Worm (Caenorhabditis elegans): ENCODE results near the gene str-255.

str-255 gene

DNA sequence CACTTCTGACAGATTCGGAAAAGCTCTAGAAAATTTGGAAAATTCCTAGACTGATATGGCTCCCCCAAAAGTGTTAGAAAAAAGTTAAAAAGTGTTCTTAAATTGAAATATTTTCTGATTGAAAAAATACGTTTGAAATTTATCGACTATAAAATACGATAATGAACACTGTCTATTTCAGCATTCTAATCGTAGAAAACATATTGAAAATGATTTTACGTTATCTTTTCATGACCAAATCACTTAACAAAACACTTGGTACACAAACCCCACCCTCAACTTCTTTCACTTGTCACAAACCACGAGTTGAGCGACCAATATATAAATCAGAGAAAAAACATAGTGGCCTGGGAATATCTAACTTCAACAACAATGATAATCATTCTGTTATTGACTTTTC is 15.6 kb upstream of the str-255 start, which contains the start of gene cyp-33C1:
cyp-33C1 (plus strand) TSS at position 301 of the 400 bp plus-strand sequence.
- TF ChIP-seq pros-1 (tag; optimal IDR thresholded peaks at IDR 0.05) (no peak), T23F11.4 (GFP tag; optimal IDR thresholded peaks at IDR 0.05) (no peak), tbx-7 (tag; optimal IDR thresholded peaks at IDR 0.05) (no peak), K02D7.2 (tag; optimal IDR thresholded peaks at IDR 0.05) (no peak), Y22D7AL.16 (tag; optimal IDR thresholded peaks at IDR 0.05) (no peak), pha-2 (tag; optimal IDR thresholded peaks at IDR 0.05) (no peak), mec-3 (tag; optimal IDR thresholded peaks at IDR 0.05; ENCODE audit: borderline replicate concordance) (no peak), ama-1 (optimal IDR thresholded peaks at IDR 0.05) (no peak), hlh-15 (tag; optimal IDR thresholded peaks at IDR 0.05) (no peak), unc-55 (GFP tag; optimal IDR thresholded peaks at IDR 0.05) (no peak), odd-2 (tag; optimal IDR thresholded peaks at IDR 0.05) (no peak)

DNA sequence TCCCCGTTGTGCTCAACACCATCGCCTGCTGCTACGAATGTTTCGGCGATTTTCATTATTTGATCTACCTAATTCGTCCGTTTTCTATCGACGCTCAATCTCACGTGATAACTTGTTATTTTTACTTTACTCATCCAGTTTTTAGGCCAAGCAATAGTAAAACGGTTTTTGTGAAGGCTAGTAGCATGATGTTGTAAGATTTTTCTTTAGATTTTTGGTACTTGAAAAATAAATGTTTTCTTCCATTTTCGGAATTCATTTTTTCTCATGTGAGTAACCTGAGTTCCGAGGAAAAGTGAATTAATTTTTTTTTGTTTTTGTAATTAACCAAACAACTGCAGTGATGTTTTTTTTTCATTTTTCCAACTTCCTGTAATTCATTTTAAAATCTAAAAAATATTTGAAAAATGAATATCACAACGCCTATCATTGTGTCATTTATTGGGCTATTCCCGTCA is 13.7 kb upstream of the str-255 start, which contains the start of gene srbc-17:
srbc-17 (plus strand) TSS at position 408 of the 458 bp plus-strand sequence.
- TF ChIP-seq T23F11.4 (GFP tag; optimal IDR thresholded peaks at IDR 0.05): no peak
- no peak for TF ChIP-seq pros-1 (tag; optimal IDR thresholded peaks at IDR 0.05)
- TF ChIP-seq mec-3 (tag; optimal IDR thresholded peaks at IDR 0.05; ENCODE audit: borderline replicate concordance): no peak
- TF ChIP-seq ahr-1 (tag; optimal IDR thresholded peaks at IDR 0.05): no peak
- TF ChIP-seq npax-4 (tag; optimal IDR thresholded peaks at IDR 0.05): no peak
- TF ChIP-seq ama-1 (optimal IDR thresholded peaks at IDR 0.05): no peak
- no peak for TF ChIP-seq K02D7.2 (tag; optimal IDR thresholded peaks at IDR 0.05)
- no peak for TF ChIP-seq sox-2 (GFP tag; IDR thresholded peaks at IDR 0.05)
- TF ChIP-seq ceh-2 (tag; optimal IDR thresholded peaks at IDR 0.05): no peak

DNA sequence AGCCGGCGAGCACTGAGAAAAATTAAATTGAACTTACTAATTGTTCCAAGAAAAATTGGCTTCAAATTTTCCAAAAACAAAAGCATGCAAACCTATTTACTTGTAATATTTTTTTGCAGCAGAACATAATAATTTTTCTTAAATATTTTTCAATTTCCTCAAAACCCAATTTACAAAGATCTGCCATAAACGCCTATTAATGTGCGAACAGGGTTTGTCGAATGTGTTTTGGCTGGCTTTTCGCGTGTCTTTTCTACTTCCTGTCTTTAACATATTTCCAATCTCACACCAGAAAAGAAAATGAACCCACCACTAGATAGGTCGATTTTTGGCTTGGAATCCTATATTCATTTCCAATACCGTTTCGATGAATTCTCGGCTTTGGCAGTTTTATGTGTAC is 11.6 kb upstream of the str-255 start, which contains the start of gene C45H4.18:
C45H4.18 (plus strand) TSS at position 301 of the 400 bp plus-strand sequence.
- TF ChIP-seq ceh-2 (tag; optimal IDR thresholded peaks at IDR 0.05) (no peak), nfya-1 (tag; optimal IDR thresholded peaks at IDR 0.05) (no peak), ceh-30 (tag; optimal IDR thresholded peaks at IDR 0.05) (no peak)

DNA sequence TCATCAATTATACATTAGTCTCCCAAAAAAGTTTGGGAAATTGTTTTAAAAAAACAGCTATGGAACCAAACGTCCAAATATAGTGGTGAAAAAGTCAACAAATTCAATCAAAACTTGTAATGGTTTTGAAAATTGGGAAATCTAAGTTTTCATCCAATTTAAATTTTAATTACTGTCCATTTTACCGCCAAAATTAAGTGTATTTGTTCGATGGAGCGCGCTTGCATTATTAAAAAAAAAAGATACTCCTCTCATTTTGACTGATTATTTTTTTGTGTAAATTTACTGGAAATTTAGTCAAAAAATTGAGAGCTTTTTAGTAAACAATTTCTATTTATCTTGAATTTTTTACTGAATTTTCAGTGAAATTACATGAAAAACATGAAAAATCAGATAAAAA is 10.8 kb upstream of the str-255 start:
- TF ChIP-seq sdc-2 (tag; optimal IDR thresholded peaks at IDR 0.05): no peak
- no peak for TF ChIP-seq ceh-9 (tag; optimal IDR thresholded peaks at IDR 0.05)
- no peak for TF ChIP-seq ceh-31 (tag; optimal IDR thresholded peaks at IDR 0.05)

DNA sequence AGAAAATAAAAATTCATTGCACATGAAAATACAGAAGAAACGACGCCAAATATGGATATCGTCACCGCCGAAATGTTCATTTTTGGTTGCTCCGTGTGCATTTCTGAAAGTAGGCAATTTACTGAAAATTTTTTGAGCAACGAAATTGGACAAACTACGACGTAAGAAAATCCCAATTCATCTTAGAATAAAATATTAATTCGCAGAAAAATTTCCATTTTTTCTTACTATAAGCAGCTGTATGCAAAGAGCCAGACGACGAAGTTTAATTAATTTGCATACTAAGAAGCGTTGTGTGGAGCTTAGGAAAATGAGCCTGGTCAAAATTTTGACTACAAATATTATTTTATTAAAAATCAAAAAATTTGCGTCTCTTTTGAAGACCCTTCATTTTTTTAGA is 3.0 kb upstream of the str-255 start, which contains the start of gene srbc-19:
srbc-19 (minus strand) TSS at position 101 of the 400 bp plus-strand sequence.
- TF ChIP-seq pqm-1 (tag; optimal IDR thresholded peaks at IDR 0.05): no peak
- TF ChIP-seq ahr-1 (tag; optimal IDR thresholded peaks at IDR 0.05): no peak
- TF ChIP-seq tbx-7 (tag; optimal IDR thresholded peaks at IDR 0.05): no peak
- no peak for TF ChIP-seq ttx-3 (tag; optimal IDR thresholded peaks at IDR 0.05)

DNA sequence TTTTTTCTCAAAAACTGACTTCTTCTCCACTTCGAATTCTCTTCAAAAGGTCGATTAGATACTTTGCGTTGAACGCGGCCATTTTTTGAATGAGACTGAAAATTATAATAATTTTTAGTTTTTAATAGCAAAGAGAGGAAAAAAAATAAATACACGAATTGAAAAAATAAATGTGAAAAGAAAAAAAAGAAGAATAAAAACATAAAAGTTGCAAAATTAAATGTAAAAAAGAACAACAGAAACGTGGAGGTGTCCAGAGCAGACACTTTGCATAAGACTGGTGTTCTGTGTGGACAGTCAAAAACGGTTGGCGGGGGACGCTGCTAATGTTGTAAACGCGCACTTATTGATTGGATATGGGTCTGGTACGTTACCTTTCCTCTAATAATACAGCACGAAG is 4.3 kb downstream of the str-255 start, which contains the start of gene C45H4.14:
C45H4.14 (minus strand) TSS at position 101 of the 400 bp plus-strand sequence.
- no peak for TF ChIP-seq hlh-15 (tag; optimal IDR thresholded peaks at IDR 0.05)
- no peak for TF ChIP-seq F13H6.1 (tag; optimal IDR thresholded peaks at IDR 0.05)
- TF ChIP-seq fkh-6 (tag; optimal IDR thresholded peaks at IDR 0.05): no peak
- TF ChIP-seq nhr-232 (tag; optimal IDR thresholded peaks at IDR 0.05): no peak
- no peak for TF ChIP-seq mec-3 (tag; optimal IDR thresholded peaks at IDR 0.05; ENCODE audit: borderline replicate concordance)
- TF ChIP-seq ceh-31 (tag; optimal IDR thresholded peaks at IDR 0.05): no peak
- TF ChIP-seq pqm-1 (tag; optimal IDR thresholded peaks at IDR 0.05): no peak
- no peak for TF ChIP-seq C08G9.2 (tag; optimal IDR thresholded peaks at IDR 0.05)
- TF ChIP-seq T23F11.4 (GFP tag; optimal IDR thresholded peaks at IDR 0.05): no peak
- no peak for TF ChIP-seq hlh-6 (tag; optimal IDR thresholded peaks at IDR 0.05)
- no peak for TF ChIP-seq ama-1 (optimal IDR thresholded peaks at IDR 0.05)
- no peak for TF ChIP-seq ceh-34 (tag; optimal IDR thresholded peaks at IDR 0.05)
- TF ChIP-seq K09A11.1 (tag; optimal IDR thresholded peaks at IDR 0.05; ENCODE audit: insufficient read depth): no peak
- no peak for TF ChIP-seq Y22D7AL.16 (tag; optimal IDR thresholded peaks at IDR 0.05)
- no peak for TF ChIP-seq unc-86 (tag; optimal IDR thresholded peaks at IDR 0.05)
- TF ChIP-seq ahr-1 (tag; optimal IDR thresholded peaks at IDR 0.05): no peak
- no peak for TF ChIP-seq tbx-7 (tag; optimal IDR thresholded peaks at IDR 0.05)
- TF ChIP-seq sdc-2 (tag; optimal IDR thresholded peaks at IDR 0.05): no peak
- no peak for TF ChIP-seq dve-1 (tag; optimal IDR thresholded peaks at IDR 0.05)
